Worm (Caenorhabditis elegans): ENCODE results near the gene Y24D9A.7.

The Y24D9A.7 gene

DNA sequence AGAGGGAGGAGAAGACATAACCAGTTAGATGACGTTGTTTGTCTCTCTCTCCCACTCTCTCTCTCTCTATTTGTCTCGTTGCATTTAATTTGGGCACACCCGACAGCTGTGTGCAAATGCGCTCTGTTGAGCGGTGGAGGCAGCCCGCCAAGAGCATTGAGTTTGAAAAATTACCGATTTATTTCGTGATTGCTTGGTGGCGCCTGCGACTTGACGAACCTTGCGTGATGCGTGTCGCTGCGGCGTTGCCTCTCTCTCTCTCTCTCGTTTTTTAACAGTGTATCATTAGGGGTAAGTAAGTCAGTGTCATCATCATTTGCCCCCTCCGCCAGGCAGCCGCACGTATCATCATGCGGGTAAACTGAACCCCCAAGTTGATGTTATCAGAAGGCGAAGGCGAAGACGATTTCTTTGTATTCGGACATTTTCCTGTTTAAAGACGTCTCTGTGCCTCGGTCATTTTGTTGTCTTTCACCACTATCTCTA is 1.1 kb upstream of the Y24D9A.7 start (continued):
- TF ChIP-seq attf-6 (GFP tag; IDR thresholded peaks at IDR 0.05), result no peak
- TF ChIP-seq rcor-1 (GFP tag; IDR thresholded peaks at IDR 0.05), result peak; percentile 36; the same call in 1 of the 2 replicates
- TF ChIP-seq fkh-3 (tag; optimal IDR thresholded peaks at IDR 0.05), result no peak
- peak in 1 of 3 experiments; percentile 37 for TF ChIP-seq lin-35 (GFP tag; optimal IDR thresholded peaks at IDR 0.05)
- TF ChIP-seq C17E4.6 (GFP tag; IDR thresholded peaks at IDR 0.05), result no peak
- TF ChIP-seq snpc-1.1 (tag; optimal IDR thresholded peaks at IDR 0.05; ENCODE audit: insufficient read depth), result no peak
- TF ChIP-seq madf-8 (GFP tag; conservative IDR thresholded peaks at IDR 0.05), result no peak
- TF ChIP-seq egrh-3 (GFP tag; IDR thresholded peaks at IDR 0.05), result 0 out of 2 replicates have a peak, but pooled peaks have one; percentile 8
- TF ChIP-seq ceh-40 (GFP tag; IDR thresholded peaks at IDR 0.05), result no peak
- peak; percentile 79 for TF ChIP-seq attf-5 (GFP tag; optimal IDR thresholded peaks at IDR 0.05)
- TF ChIP-seq lin-54 (GFP tag; optimal IDR thresholded peaks at IDR 0.05), result peak; percentile 29
- no peak for TF ChIP-seq unc-130 (GFP tag; optimal IDR thresholded peaks at IDR 0.05)
- no peak for TF ChIP-seq xnd-1 (tag; optimal IDR thresholded peaks at IDR 0.05)
- no peak for TF ChIP-seq ztf-28 (GFP tag; IDR thresholded peaks at IDR 0.05)
- TF ChIP-seq nfya-1 (tag; optimal IDR thresholded peaks at IDR 0.05; ENCODE audit: borderline replicate concordance, insufficient read depth), result no peak
- peak; percentile 87 for TF ChIP-seq mcd-1 (GFP tag; IDR thresholded peaks at IDR 0.05)
- TF ChIP-seq somi-1 (GFP tag; optimal IDR thresholded peaks at IDR 0.05), result no peak
- TF ChIP-seq nhr-120 (GFP tag; IDR thresholded peaks at IDR 0.05), result no peak
- no peak for TF ChIP-seq F57C9.4 (tag; optimal IDR thresholded peaks at IDR 0.05)
- no peak for TF ChIP-seq rpc-1 (optimal IDR thresholded peaks at IDR 0.05)
- TF ChIP-seq rpc-1 (tag; optimal IDR thresholded peaks at IDR 0.05), result no peak
- peak; percentile 84 for TF ChIP-seq zfh-2 (GFP tag; conservative IDR thresholded peaks at IDR 0.05)
- TF ChIP-seq zim-3 (tag; optimal IDR thresholded peaks at IDR 0.05), result no peak
- peak; percentile 33; the same call in 1 of the 2 replicates for TF ChIP-seq K11D2.4 (GFP tag; IDR thresholded peaks at IDR 0.05)
- no peak for TF ChIP-seq hlh-26 (GFP tag; conservative IDR thresholded peaks at IDR 0.05)
- peak; percentile 36 for TF ChIP-seq chd-7 (tag; optimal IDR thresholded peaks at IDR 0.05)
- no peak for TF ChIP-seq T26A5.8 (tag; optimal IDR thresholded peaks at IDR 0.05)
- no peak for TF ChIP-seq nfyb-1 (GFP tag; IDR thresholded peaks at IDR 0.05)
- 0 out of 2 replicates have a peak, but pooled peaks have one; percentile 15 for TF ChIP-seq Y56A3A.18 (GFP tag; IDR thresholded peaks at IDR 0.05)
- TF ChIP-seq ekl-4 (GFP tag; IDR thresholded peaks at IDR 0.05), result no peak
- TF ChIP-seq F10E7.11 (tag; optimal IDR thresholded peaks at IDR 0.05), result no peak
- no peak for TF ChIP-seq madf-3 (GFP tag; IDR thresholded peaks at IDR 0.05)
- no peak for TF ChIP-seq cebp-2 (GFP tag; IDR thresholded peaks at IDR 0.05)
- no peak for TF ChIP-seq ztf-26 (tag; optimal IDR thresholded peaks at IDR 0.05)
- TF ChIP-seq die-1 (tag; optimal IDR thresholded peaks at IDR 0.05), result no peak
- no peak for TF ChIP-seq dpl-1 (GFP tag; optimal IDR thresholded peaks at IDR 0.05)
- no peak for TF ChIP-seq him-1 (tag; optimal IDR thresholded peaks at IDR 0.05)
- TF ChIP-seq K12H6.12 (tag; optimal IDR thresholded peaks at IDR 0.05), result peak; percentile 62
- TF ChIP-seq madf-10 (tag; optimal IDR thresholded peaks at IDR 0.05), result peak; percentile 26
- TF ChIP-seq athp-1 (tag; optimal IDR thresholded peaks at IDR 0.05), result no peak
- no peak for TF ChIP-seq dpff-1 (tag; optimal IDR thresholded peaks at IDR 0.05)
- TF ChIP-seq mxl-1 (tag; optimal IDR thresholded peaks at IDR 0.05), result no peak
- no peak for TF ChIP-seq lir-1 (GFP tag; conservative IDR thresholded peaks at IDR 0.05)
- no peak for TF ChIP-seq ztf-6 (GFP tag; IDR thresholded peaks at IDR 0.05)
- TF ChIP-seq nfya-2 (GFP tag; IDR thresholded peaks at IDR 0.05), result no peak
- no peak for TF ChIP-seq bed-2 (GFP tag; IDR thresholded peaks at IDR 0.05)
- TF ChIP-seq attf-3 (GFP tag; conservative IDR thresholded peaks at IDR 0.05), result no peak
- TF ChIP-seq Y79H2A.3 (GFP tag; conservative IDR thresholded peaks at IDR 0.05), result no peak
- TF ChIP-seq hrde-1 (tag; optimal IDR thresholded peaks at IDR 0.05; ENCODE audit: borderline replicate concordance), result no peak
- peak; percentile 57; the same call in 1 of the 2 replicates for TF ChIP-seq dox-1 (GFP tag; IDR thresholded peaks at IDR 0.05)

Data from whole organism, young adult.